Worm (Caenorhabditis elegans): ENCODE measurements around the gene sto-1.

ce11 chrX:7577458-7578158 lies 15.0 kb downstream of the sto-1 start:
- TF ChIP-seq med-1 (GFP tag; optimal IDR thresholded peaks at IDR 0.05; ENCODE audit: insufficient read depth) (no peak), ztf-29 (GFP tag; IDR thresholded peaks at IDR 0.05) (no peak), flt-1 (GFP tag; IDR thresholded peaks at IDR 0.05) (no peak), T22C8.4 (GFP tag; IDR thresholded peaks at IDR 0.05) (no peak), ref-1 (GFP tag; conservative IDR thresholded peaks at IDR 0.05) (no peak), klf-2 (GFP tag; conservative IDR thresholded peaks at IDR 0.05) (no peak)

All from whole organism, midembryonic.